Fruit fly (Drosophila melanogaster) whole organism, embryonic: ENCODE measurements around the gene CG14636.

Source experiments
- Ada2b ChIP-seq: fragments of 200-800 bp; sonication (Bioruptor generic); IDR thresholded peaks from 2 replicates; pipeline ENCODE4 v1.3.6; 2022; ENCODE audit warnings: missing biosample characterization, missing genetic modification characterization
- BEAF-32 ChIP-seq: fragments of 200-800 bp; sonication (Bioruptor generic); optimal IDR thresholded peaks from 3 replicates; lab custom pipeline; 2017; ENCODE audit warnings: missing biosample characterization, missing genetic modification characterization, mild to moderate bottlenecking, moderate library complexity, missing genetic modification reagents
- CG10147 ChIP-seq: fragments of 200-800 bp; sonication (Bioruptor generic); optimal IDR thresholded peaks from 2 replicates; lab custom pipeline; 2019; ENCODE audit warnings: missing biosample characterization, mild to moderate bottlenecking, missing genetic modification characterization, moderate library complexity
- CG10366 ChIP-seq: fragments of 200-800 bp; sonication (Bioruptor generic); IDR thresholded peaks from 2 replicates; pipeline ENCODE4 v1.3.6; 2022; ENCODE audit warnings: missing biosample characterization, missing genetic modification characterization
- CG10959 ChIP-seq: fragments of 200-800 bp; sonication (Bioruptor generic); IDR thresholded peaks from 2 replicates; pipeline ENCODE4 v1.3.6; 2022; ENCODE audit warnings: missing biosample characterization, missing genetic modification characterization
- CG11247 ChIP-seq: fragments of 200-800 bp; sonication (Bioruptor generic); IDR thresholded peaks from 2 replicates; pipeline ENCODE4 v1.3.6; 2022; ENCODE audit warnings: missing biosample characterization, missing genetic modification characterization
- CG11398 ChIP-seq: fragments of 200-800 bp; sonication (Bioruptor generic); optimal IDR thresholded peaks from 2 replicates; lab custom pipeline; 2016; ENCODE audit warnings: missing biosample characterization, missing genetic modification characterization
- CG11456 ChIP-seq: fragments of 200-800 bp; sonication (Bioruptor generic); IDR thresholded peaks from 3 replicates; pipeline ENCODE4 v1.3.6; 2022; ENCODE audit warnings: missing biosample characterization, missing genetic modification characterization
- CG12942 ChIP-seq: fragments of 200-800 bp; sonication (Bioruptor generic); optimal IDR thresholded peaks from 3 replicates; lab custom pipeline; 2016; ENCODE audit warnings: missing biosample characterization, missing genetic modification characterization
- CG14860 ChIP-seq: fragments of 200-800 bp; sonication (Bioruptor generic); IDR thresholded peaks from 3 replicates; pipeline ENCODE4 v1.3.6; 2022; ENCODE audit warnings: missing biosample characterization, missing genetic modification characterization; ENCODE audit not compliant: partially characterized antibody
- CG15696 ChIP-seq: fragments of 200-800 bp; sonication (Bioruptor generic); optimal IDR thresholded peaks from 2 replicates; lab custom pipeline; 2019; ENCODE audit warnings: missing biosample characterization, mild to moderate bottlenecking, missing genetic modification characterization, moderate library complexity
- CG16863 ChIP-seq: fragments of 200-800 bp; sonication (Bioruptor generic); optimal IDR thresholded peaks from 3 replicates; lab custom pipeline; 2016; ENCODE audit warnings: missing biosample characterization, missing genetic modification characterization
- CG17385 ChIP-seq: fragments of 200-800 bp; sonication (Bioruptor generic); optimal IDR thresholded peaks from 3 replicates; lab custom pipeline; 2018; ENCODE audit warnings: missing biosample characterization, mild to moderate bottlenecking, missing genetic modification characterization
- CG17829 ChIP-seq: fragments of 200-800 bp; optimal IDR thresholded peaks from 2 replicates; lab custom pipeline; 2019; ENCODE audit warnings: missing biosample characterization, mild to moderate bottlenecking, missing genetic modification characterization, moderate library complexity
- CG17912 ChIP-seq: fragments of 200-800 bp; sonication (Bioruptor generic); optimal IDR thresholded peaks from 2 replicates; lab custom pipeline; 2018; ENCODE audit warnings: missing biosample characterization, mild to moderate bottlenecking, missing genetic modification characterization
- CG31224 ChIP-seq: fragments of 200-800 bp; sonication (Bioruptor generic); IDR thresholded peaks from 2 replicates; pipeline ENCODE4 v1.3.6; 2022; ENCODE audit warnings: missing biosample characterization, missing genetic modification characterization
- CG31441 ChIP-seq: fragments of 200-800 bp; sonication (Bioruptor generic); IDR thresholded peaks from 2 replicates; pipeline ENCODE4 v1.3.6; 2022; ENCODE audit warnings: missing biosample characterization, missing genetic modification characterization
- CG3281 ChIP-seq: fragments of 200-800 bp; sonication (Bioruptor generic); optimal IDR thresholded peaks from 3 replicates; lab custom pipeline; 2017; ENCODE audit warnings: missing biosample characterization, mild to moderate bottlenecking, missing genetic modification characterization
- CG33213 ChIP-seq: fragments of 200-800 bp; sonication (Bioruptor generic); optimal IDR thresholded peaks from 3 replicates; lab custom pipeline; 2016; ENCODE audit warnings: missing biosample characterization, missing genetic modification characterization
- CG34422 ChIP-seq: fragments of 200-800 bp; sonication (Bioruptor generic); IDR thresholded peaks from 3 replicates; pipeline ENCODE4 v1.3.6; 2022; ENCODE audit warnings: missing biosample characterization, missing genetic modification characterization
- CG5180 ChIP-seq: fragments of 200-800 bp; sonication (Bioruptor generic); optimal IDR thresholded peaks from 3 replicates; lab custom pipeline; 2017; ENCODE audit warnings: missing biosample characterization, missing genetic modification characterization, mild to moderate bottlenecking, moderate library complexity, missing genetic modification reagents
- CG7271 ChIP-seq: fragments of 200-800 bp; sonication (Bioruptor generic); optimal IDR thresholded peaks from 2 replicates; lab custom pipeline; 2018; ENCODE audit warnings: missing biosample characterization, mild to moderate bottlenecking, missing genetic modification characterization, moderate library complexity
- CG7963 ChIP-seq: fragments of 200-800 bp; sonication (Bioruptor generic); IDR thresholded peaks from 3 replicates; pipeline ENCODE4 v1.3.6; 2022; ENCODE audit warnings: missing biosample characterization, missing genetic modification characterization; ENCODE audit not compliant: partially characterized antibody
- CG8281 ChIP-seq: fragments of 200-800 bp; sonication (Bioruptor generic); optimal IDR thresholded peaks from 2 replicates; lab custom pipeline; 2018; ENCODE audit warnings: missing biosample characterization, mild to moderate bottlenecking, missing genetic modification characterization, moderate library complexity
- Dad ChIP-seq: fragments of 200-800 bp; sonication (Bioruptor generic); optimal IDR thresholded peaks from 3 replicates; lab custom pipeline; 2016; ENCODE audit warnings: missing biosample characterization, missing genetic modification characterization
- Dek ChIP-seq: fragments of 200-800 bp; sonication (Bioruptor generic); optimal IDR thresholded peaks from 3 replicates; lab custom pipeline; 2019; ENCODE audit warnings: missing biosample characterization, mild to moderate bottlenecking, missing genetic modification characterization, moderate library complexity
- Dip3 ChIP-seq: fragments of 200-800 bp; sonication (Bioruptor generic); optimal IDR thresholded peaks from 3 replicates; lab custom pipeline; 2016; ENCODE audit warnings: missing biosample characterization, missing genetic modification characterization
- Dp ChIP-seq: fragments of 200-800 bp; sonication (Bioruptor generic); optimal IDR thresholded peaks from 2 replicates; lab custom pipeline; 2018; ENCODE audit warnings: missing biosample characterization, mild to moderate bottlenecking, missing genetic modification characterization, moderate library complexity
- Drgx ChIP-seq: fragments of 200-800 bp; sonication (Bioruptor generic); IDR thresholded peaks from 2 replicates; pipeline ENCODE4 v1.3.6; 2022; ENCODE audit warnings: missing biosample characterization, missing genetic modification characterization
- Eip74EF ChIP-seq, 2 experiments: fragments of 200-800 bp in 1 of 2; fragments of >200 bp in 1 of 2; sonication (Bioruptor generic) in 1 of 2; optimal IDR thresholded peaks; 2 replicates each; lab custom pipeline; 2017 to 2019; ENCODE audit warnings: missing biosample characterization in 2 of 2, missing genetic modification characterization in 2 of 2, mild to moderate bottlenecking in 1 of 2, moderate library complexity in 1 of 2
- H2.0 ChIP-seq: fragments of 200-800 bp; sonication (Bioruptor generic); IDR thresholded peaks from 2 replicates; pipeline ENCODE4 v1.3.6; 2022; ENCODE audit warnings: missing biosample characterization, missing genetic modification characterization
- MBD-R2 ChIP-seq: fragments of 200-800 bp; sonication (Bioruptor generic); IDR thresholded peaks from 2 replicates; pipeline ENCODE4 v1.3.6; 2022; ENCODE audit warnings: missing biosample characterization, missing genetic modification characterization
- NC2α ChIP-seq: fragments of 200-800 bp; sonication (Bioruptor generic); optimal IDR thresholded peaks from 2 replicates; lab custom pipeline; 2016; ENCODE audit warnings: missing biosample characterization, missing genetic modification characterization
- Optix ChIP-seq: fragments of 200-800 bp; sonication (Bioruptor generic); IDR thresholded peaks from 3 replicates; pipeline ENCODE4 v1.3.6; 2022; ENCODE audit warnings: missing biosample characterization, missing genetic modification characterization
- az2 ChIP-seq: fragments of 200-800 bp; sonication (Bioruptor generic); optimal IDR thresholded peaks from 3 replicates; lab custom pipeline; 2016; ENCODE audit warnings: missing biosample characterization, missing genetic modification characterization
- chif ChIP-seq, 2 experiments: fragments of 200-800 bp; sonication (Bioruptor generic); optimal IDR thresholded peaks; 3 replicates each; lab custom pipeline; 2016; ENCODE audit warnings: missing biosample characterization in 2 of 2, missing genetic modification characterization in 2 of 2
- da ChIP-seq: fragments of 200-800 bp; sonication (Bioruptor generic); optimal IDR thresholded peaks from 2 replicates; lab custom pipeline; 2016; ENCODE audit warnings: missing biosample characterization, missing genetic modification characterization
- en ChIP-seq: fragments of 200-800 bp; sonication (Bioruptor generic); optimal IDR thresholded peaks from 2 replicates; lab custom pipeline; 2016; ENCODE audit warnings: missing biosample characterization, missing genetic modification characterization
- gcm2 ChIP-seq: fragments of 200-800 bp; sonication (Bioruptor generic); optimal IDR thresholded peaks from 2 replicates; lab custom pipeline; 2016; ENCODE audit warnings: missing biosample characterization, missing genetic modification characterization
- hkb ChIP-seq, 2 experiments: fragments of 200-800 bp in 1 of 2; fragments of >200 bp in 1 of 2; sonication (Bioruptor generic) in 1 of 2; IDR thresholded peaks in 1 of 2; optimal IDR thresholded peaks in 1 of 2; 2 replicates each; pipeline versions ENCODE4 v1.3.6 to Lab custom; 2017 to 2022; ENCODE audit warnings: missing biosample characterization in 1 of 2, missing genetic modification characterization in 1 of 2
- hth ChIP-seq: fragments of >200 bp; optimal IDR thresholded peaks from 2 replicates; lab custom pipeline; 2017; ENCODE audit warnings: inconsistent platforms
- ind ChIP-seq: fragments of 200-800 bp; sonication (Bioruptor generic); optimal IDR thresholded peaks from 3 replicates; lab custom pipeline; 2016; ENCODE audit warnings: missing biosample characterization, missing genetic modification characterization
- shn ChIP-seq: fragments of 200-800 bp; sonication (Bioruptor generic); optimal IDR thresholded peaks from 3 replicates; lab custom pipeline; 2016; ENCODE audit warnings: missing biosample characterization, missing genetic modification characterization
- sr ChIP-seq: fragments of 200-800 bp; sonication (Bioruptor generic); IDR thresholded peaks from 3 replicates; pipeline ENCODE4 v1.3.6; 2022; ENCODE audit warnings: missing biosample characterization, missing genetic modification characterization
- trh ChIP-seq: fragments of 200-800 bp; sonication (Bioruptor generic); optimal IDR thresholded peaks from 2 replicates; lab custom pipeline; 2016; ENCODE audit warnings: missing biosample characterization, missing genetic modification characterization
- tx ChIP-seq: fragments of 200-800 bp; sonication (Bioruptor generic); optimal IDR thresholded peaks from 2 replicates; lab custom pipeline; 2016; ENCODE audit warnings: missing biosample characterization, missing genetic modification characterization
- unpg ChIP-seq: fragments of 200-800 bp; sonication (Bioruptor generic); optimal IDR thresholded peaks from 3 replicates; lab custom pipeline; 2018; ENCODE audit warnings: missing biosample characterization, mild to moderate bottlenecking, missing genetic modification characterization, moderate library complexity
- usp ChIP-seq: fragments of >200 bp; optimal IDR thresholded peaks from 2 replicates; lab custom pipeline; 2017; ENCODE audit warnings: missing biosample characterization, missing genetic modification characterization
- wor ChIP-seq: fragments of 200-800 bp; sonication (Bioruptor generic); IDR thresholded peaks from 2 replicates; pipeline ENCODE4 v1.3.6; 2022; ENCODE audit warnings: missing biosample characterization, missing genetic modification characterization

CG14636 gene

dm6 chr3R:4215264-4215993 lies at the start of gene CG14636 (continued):
- TF ChIP-seq wor: peak; percentile 51
- TF ChIP-seq CG12942 (GFP tag; lab: Kevin White, UChicago): peak; percentile 45
- peak; percentile 39 for TF ChIP-seq Dad (GFP tag; lab: Kevin White, UChicago)
- peak; percentile 11 for TF ChIP-seq CG11398 (GFP tag; lab: Kevin White, UChicago)
- TF ChIP-seq CG17829 (tag; lab: Kevin White, UChicago): peak; percentile 25
- TF ChIP-seq CG34422 (GFP tag; lab: Robert Waterston, UW): peak; percentile 80
- TF ChIP-seq Dip3 (GFP tag; lab: Kevin White, UChicago): peak; percentile 51
- TF ChIP-seq CG31224 (GFP tag; lab: Robert Waterston, UW): peak; percentile 69; the same call in 1 of the 2 replicates
- peak; percentile 34 to 67 for TF ChIP-seq chif (GFP tag; optimal IDR thresholded peaks at IDR 0.05; lab: Kevin White, UChicago)
- TF ChIP-seq CG17912 (GFP tag; lab: Kevin White, UChicago): peak; percentile 21
- TF ChIP-seq Dek (tag; lab: Kevin White, UChicago): peak; percentile 30
- peak; percentile 74 for TF ChIP-seq shn (GFP tag; lab: Kevin White, UChicago)
- no peak for TF ChIP-seq CG10959
- peak; percentile 77 for TF ChIP-seq Ada2b (GFP tag; lab: Robert Waterston, UW)
- no peak for TF ChIP-seq hth (lab: Kevin White, UChicago)
- TF ChIP-seq BEAF-32 (GFP tag; lab: Kevin White, UChicago): no peak
- peak; percentile 57; the same call in 1 of the 2 replicates for TF ChIP-seq H2.0
- TF ChIP-seq CG15696 (tag; lab: Kevin White, UChicago): peak; percentile 9
- peak; percentile 83 for TF ChIP-seq Drgx (GFP tag; lab: Robert Waterston, UW)
- peak; percentile 61 for TF ChIP-seq CG11247 (GFP tag; lab: Robert Waterston, UW)
- 0 out of 3 replicates have a peak, but pooled peaks have one; percentile 28 for TF ChIP-seq sr (GFP tag; lab: Robert Waterston, UW)
- peak; percentile 49 for TF ChIP-seq CG31441 (GFP tag; lab: Robert Waterston, UW)
- peak; percentile 45 for TF ChIP-seq CG10147 (GFP tag; lab: Kevin White, UChicago)
- peak; percentile 68 for TF ChIP-seq CG17385 (GFP tag; lab: Kevin White, UChicago)
- TF ChIP-seq en (GFP tag; lab: Kevin White, UChicago): peak; percentile 5
- TF ChIP-seq CG7963 (GFP tag; lab: Robert Waterston, UW): 0 out of 3 replicates have a peak, but pooled peaks have one; percentile 31
- TF ChIP-seq Dp (GFP tag; lab: Kevin White, UChicago): no peak
- no peak for TF ChIP-seq CG7271 (tag; lab: Kevin White, UChicago)
- TF ChIP-seq gcm2 (GFP tag; lab: Kevin White, UChicago): peak; percentile 25
- no peak for TF ChIP-seq da (GFP tag; lab: Kevin White, UChicago)
- no peak for TF ChIP-seq usp (GFP tag; lab: Kevin White, UChicago)
- peak; percentile 64 for TF ChIP-seq CG16863 (GFP tag; lab: Kevin White, UChicago)
- TF ChIP-seq CG10366: peak; percentile 60
- peak; percentile 47 for TF ChIP-seq CG5180 (GFP tag; lab: Kevin White, UChicago)
- TF ChIP-seq CG33213: peak; percentile 38
- TF ChIP-seq az2: peak; percentile 50
- peak; percentile 68 for TF ChIP-seq unpg
- no peak for TF ChIP-seq hkb (optimal IDR thresholded peaks at IDR 0.05; lab: Kevin White, UChicago)
- TF ChIP-seq hkb (GFP tag; IDR thresholded peaks at IDR 0.05; lab: Robert Waterston, UW): peak; percentile 83
- peak; percentile 76 for TF ChIP-seq ind (GFP tag; lab: Kevin White, UChicago)
- peak; percentile 72 for TF ChIP-seq tx (GFP tag; lab: Kevin White, UChicago)
- TF ChIP-seq CG3281 (GFP tag; lab: Kevin White, UChicago): peak; percentile 71
- TF ChIP-seq CG8281 (tag; lab: Kevin White, UChicago): peak; percentile 35
- no peak for TF ChIP-seq trh
- peak; percentile 49; the same call in 1 of the 2 replicates for TF ChIP-seq MBD-R2 (GFP tag; lab: Robert Waterston, UW)
- TF ChIP-seq Eip74EF (GFP tag; optimal IDR thresholded peaks at IDR 0.05; lab: Kevin White, UChicago): peak in 1 of 2 experiments; percentile 25
- TF ChIP-seq CG11456 (GFP tag; lab: Robert Waterston, UW): peak; percentile 72; the same call in 2 of the 3 replicates
- TF ChIP-seq Optix: peak; percentile 73; the same call in 2 of the 3 replicates
- TF ChIP-seq NC2α (GFP tag; lab: Kevin White, UChicago): no peak
- TF ChIP-seq CG14860 (GFP tag; lab: Robert Waterston, UW): no peak
